Fruit fly (Drosophila melanogaster): ENCODE results near the gene caz.

- TF ChIP-seq CTCF (optimal IDR thresholded peaks at IDR 0.05) (no peak), CG8478 (optimal IDR thresholded peaks at IDR 0.05) (no peak)
These were observed 4.0 kb downstream of the caz start for dm6 chrX:16292646-16293045.

Data from S2 (cell line).